Worm (Caenorhabditis elegans) whole organism, L1 larva: ENCODE data around the gene cdd-1.

Experiments
- ama-1 ChIP-seq: fragments of 150-350 bp; optimal IDR thresholded peaks from 2 replicates; lab custom pipeline; 2014
- fkh-10 ChIP-seq: sonication (generic microtip); optimal IDR thresholded peaks from 2 replicates; lab custom pipeline; 2017; ENCODE audit warnings: missing biosample characterization, missing genetic modification reagents, missing genetic modification characterization
- lsy-2 ChIP-seq, 2 experiments: fragments of 150-350 bp; optimal IDR thresholded peaks; 2 replicates each; lab custom pipeline; 2014; ENCODE audit warnings: missing biosample characterization in 2 of 2, missing genetic modification characterization in 2 of 2
- nhr-71 ChIP-seq: sonication (generic microtip); optimal IDR thresholded peaks from 2 replicates; lab custom pipeline; 2016; ENCODE audit warnings: mild to moderate bottlenecking, missing genetic modification characterization, moderate library complexity, missing compliant biosample characterization
- pqm-1 ChIP-seq: sonication (generic microtip); optimal IDR thresholded peaks from 3 replicates; lab custom pipeline; 2017; ENCODE audit warnings: missing biosample characterization, missing genetic modification characterization
- snpc-4 ChIP-seq: fragments of 150-350 bp; optimal IDR thresholded peaks from 2 replicates; lab custom pipeline; 2014; ENCODE audit warnings: missing biosample characterization, missing genetic modification characterization

ce11 chrX:8224916-8225315 lies 14.0 kb upstream of the cdd-1 start, which contains the start of gene K02A6.2:
- TF ChIP-seq pqm-1 (tag; lab: Kevin White, UChicago), result no peak
- TF ChIP-seq fkh-10, result no peak
- no peak for TF ChIP-seq ama-1
- no peak for TF ChIP-seq nhr-71 (tag; lab: Kevin White, UChicago)
- no peak for TF ChIP-seq lsy-2 (tag; optimal IDR thresholded peaks at IDR 0.05; lab: Kevin White, UChicago)
- no peak for TF ChIP-seq snpc-4 (tag; lab: Kevin White, UChicago)
